Fruit fly (Drosophila melanogaster) whole organism, pupa: ENCODE data around the gene CCT4.

ENCODE experiments used
- CG4496 ChIP-seq: fragments of 200-800 bp; sonication (Bioruptor generic); IDR thresholded peaks from 3 replicates; pipeline ENCODE4 v1.3.6; 2022; ENCODE audit warnings: missing biosample characterization, missing genetic modification characterization
- D1 ChIP-seq: fragments of 200-800 bp; sonication (Bioruptor generic); optimal IDR thresholded peaks from 2 replicates; lab custom pipeline; 2018; ENCODE audit warnings: missing biosample characterization, mild to moderate bottlenecking, missing genetic modification characterization, moderate library complexity
- EcR ChIP-seq: fragments of 200-800 bp; sonication (Bioruptor generic); optimal IDR thresholded peaks from 3 replicates; lab custom pipeline; 2019; ENCODE audit warnings: missing biosample characterization, missing genetic modification characterization, mild to moderate bottlenecking, moderate library complexity, missing genetic modification reagents
- Pif1B ChIP-seq: fragments of 200-800 bp; sonication (Bioruptor generic); optimal IDR thresholded peaks from 3 replicates; lab custom pipeline; 2016; ENCODE audit warnings: missing biosample characterization, missing genetic modification characterization
- rn ChIP-seq: fragments of 200-800 bp; sonication (Bioruptor generic); IDR thresholded peaks from 2 replicates; pipeline ENCODE4 v1.3.6; 2022; ENCODE audit warnings: missing biosample characterization, missing genetic modification characterization

DNA sequence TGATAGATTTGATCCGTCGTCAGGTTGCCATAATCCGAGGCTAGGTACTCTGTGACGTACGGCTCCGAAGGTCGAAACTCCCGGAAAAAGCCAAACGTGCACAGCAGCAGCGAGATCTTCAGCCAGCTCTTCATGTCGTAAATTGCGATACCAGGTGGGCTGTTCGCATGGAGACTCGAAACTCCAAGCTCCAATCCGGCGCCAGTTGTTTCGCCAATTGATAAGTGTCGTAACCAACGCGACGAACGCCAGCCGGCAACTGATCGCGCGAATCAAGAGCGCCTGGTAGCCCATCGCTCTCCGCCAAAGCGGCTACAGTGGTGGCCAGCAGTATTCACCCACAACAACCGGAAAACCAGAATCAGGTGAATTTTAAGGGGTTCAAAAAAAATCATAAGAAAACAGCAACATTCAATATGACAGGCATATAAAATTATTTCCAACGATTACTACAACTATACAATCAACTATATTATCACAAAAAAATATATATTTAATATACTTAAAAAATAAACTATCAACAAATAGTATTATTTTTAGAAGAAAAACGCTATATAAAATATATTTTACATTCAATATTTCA, 7.7 kb upstream of the CCT4 start, which contains the start of gene CG17036:
- peak; percentile 62 for TF ChIP-seq CG4496 (GFP tag; lab: Robert Waterston, UW)
- no peak for TF ChIP-seq EcR
- TF ChIP-seq rn (GFP tag; lab: Robert Waterston, UW) = no peak
- TF ChIP-seq Pif1B (GFP tag; lab: Kevin White, UChicago) = no peak
- TF ChIP-seq D1 (tag; lab: Kevin White, UChicago) = no peak
